Fruit fly (Drosophila melanogaster) whole organism, embryonic: Measurements from ENCODE around the gene RapGAP1.

Source experiments
- Abd-B ChIP-seq: fragments of 200-800 bp; sonication (Bioruptor generic); optimal IDR thresholded peaks from 2 replicates; lab custom pipeline; 2018; ENCODE audit warnings: missing biosample characterization, mild to moderate bottlenecking, missing genetic modification characterization, moderate library complexity
- Antp ChIP-seq: fragments of 200-800 bp; sonication (Bioruptor generic); optimal IDR thresholded peaks from 3 replicates; lab custom pipeline; 2016; ENCODE audit warnings: missing biosample characterization, missing genetic modification characterization
- Atf3 ChIP-seq: fragments of 200-800 bp; sonication (Bioruptor generic); optimal IDR thresholded peaks from 3 replicates; lab custom pipeline; 2016; ENCODE audit warnings: missing biosample characterization, missing genetic modification characterization
- CG1024 ChIP-seq: fragments of 200-800 bp; sonication (Bioruptor generic); IDR thresholded peaks from 2 replicates; pipeline ENCODE4 v1.3.6; 2022; ENCODE audit warnings: missing biosample characterization, missing genetic modification characterization
- CG10431 ChIP-seq: fragments of 200-800 bp; sonication (Bioruptor generic); optimal IDR thresholded peaks from 3 replicates; lab custom pipeline; 2018; ENCODE audit warnings: missing biosample characterization, mild to moderate bottlenecking, missing genetic modification characterization
- CG10543 ChIP-seq: fragments of 200-800 bp; sonication (Bioruptor generic); optimal IDR thresholded peaks from 3 replicates; lab custom pipeline; 2017; ENCODE audit warnings: missing biosample characterization, mild to moderate bottlenecking, missing genetic modification characterization, moderate library complexity
- CG10565 ChIP-seq: fragments of 200-800 bp; sonication (Bioruptor generic); optimal IDR thresholded peaks from 3 replicates; lab custom pipeline; 2016; ENCODE audit warnings: missing biosample characterization, mild to moderate bottlenecking, missing genetic modification characterization
- CG10979 ChIP-seq: fragments of 200-800 bp; sonication (Bioruptor generic); optimal IDR thresholded peaks from 2 replicates; lab custom pipeline; 2018; ENCODE audit warnings: missing biosample characterization, mild to moderate bottlenecking, missing genetic modification characterization, moderate library complexity
- CG12104 ChIP-seq: fragments of 200-800 bp; sonication (Bioruptor generic); optimal IDR thresholded peaks from 3 replicates; lab custom pipeline; 2016; ENCODE audit warnings: missing biosample characterization, missing genetic modification characterization
- CG12236 ChIP-seq: fragments of 200-800 bp; sonication (Bioruptor generic); optimal IDR thresholded peaks from 2 replicates; lab custom pipeline; 2016; ENCODE audit warnings: missing biosample characterization, missing genetic modification characterization
- CG1233 ChIP-seq: fragments of 200-800 bp; sonication (Bioruptor generic); optimal IDR thresholded peaks from 4 replicates; lab custom pipeline; 2018; ENCODE audit warnings: missing biosample characterization, mild to moderate bottlenecking, missing genetic modification characterization
- CG13424 ChIP-seq: fragments of 200-800 bp; sonication (Bioruptor generic); optimal IDR thresholded peaks from 2 replicates; lab custom pipeline; 2019; ENCODE audit warnings: missing biosample characterization, mild to moderate bottlenecking, missing genetic modification characterization, moderate library complexity
- CG14965 ChIP-seq: fragments of 200-800 bp; sonication (Bioruptor generic); optimal IDR thresholded peaks from 2 replicates; lab custom pipeline; 2016; ENCODE audit warnings: missing biosample characterization, missing genetic modification characterization, borderline replicate concordance
- CG17802 ChIP-seq: fragments of 200-800 bp; sonication (Bioruptor generic); optimal IDR thresholded peaks from 2 replicates; lab custom pipeline; 2018; ENCODE audit warnings: missing biosample characterization, mild to moderate bottlenecking, missing genetic modification characterization, moderate library complexity
- CG31441 ChIP-seq: fragments of 200-800 bp; sonication (Bioruptor generic); IDR thresholded peaks from 2 replicates; pipeline ENCODE4 v1.3.6; 2022; ENCODE audit warnings: missing biosample characterization, missing genetic modification characterization
- CG32532 ChIP-seq: fragments of 200-800 bp; sonication (Bioruptor generic); IDR thresholded peaks from 2 replicates; pipeline ENCODE4 v1.3.6; 2022; ENCODE audit warnings: missing biosample characterization, missing genetic modification characterization
- CG34422 ChIP-seq: fragments of 200-800 bp; sonication (Bioruptor generic); IDR thresholded peaks from 3 replicates; pipeline ENCODE4 v1.3.6; 2022; ENCODE audit warnings: missing biosample characterization, missing genetic modification characterization
- CG6254 ChIP-seq: fragments of 200-800 bp; sonication (Bioruptor generic); optimal IDR thresholded peaks from 3 replicates; lab custom pipeline; 2017; ENCODE audit warnings: mild to moderate bottlenecking, missing biosample characterization, missing genetic modification reagents, missing genetic modification characterization
- CG7372 ChIP-seq: fragments of 200-800 bp; sonication (Bioruptor generic); IDR thresholded peaks from 2 replicates; pipeline ENCODE4 v1.3.6; 2022; ENCODE audit warnings: missing biosample characterization, missing genetic modification characterization
- CG8281 ChIP-seq: fragments of 200-800 bp; sonication (Bioruptor generic); optimal IDR thresholded peaks from 2 replicates; lab custom pipeline; 2018; ENCODE audit warnings: missing biosample characterization, mild to moderate bottlenecking, missing genetic modification characterization, moderate library complexity
- CG8388 ChIP-seq: fragments of 200-800 bp; sonication (Bioruptor generic); optimal IDR thresholded peaks from 2 replicates; lab custom pipeline; 2019; ENCODE audit warnings: missing biosample characterization, mild to moderate bottlenecking, missing genetic modification characterization, moderate library complexity
- CG9437 ChIP-seq: fragments of 200-800 bp; sonication (Bioruptor generic); optimal IDR thresholded peaks from 2 replicates; lab custom pipeline; 2018; ENCODE audit warnings: missing biosample characterization, mild to moderate bottlenecking, missing genetic modification characterization
- D19A ChIP-seq: fragments of 200-800 bp; optimal IDR thresholded peaks from 3 replicates; lab custom pipeline; 2019; ENCODE audit warnings: missing biosample characterization, mild to moderate bottlenecking, missing genetic modification characterization, moderate library complexity
- E2f2 ChIP-seq: fragments of 200-800 bp; sonication (Bioruptor generic); IDR thresholded peaks from 2 replicates; pipeline ENCODE4 v1.3.6; 2022; ENCODE audit warnings: missing biosample characterization, missing genetic modification characterization
- HLH54F ChIP-seq: fragments of 200-800 bp; sonication (Bioruptor generic); optimal IDR thresholded peaks from 3 replicates; lab custom pipeline; 2016; ENCODE audit warnings: missing biosample characterization, missing genetic modification characterization
- Hand ChIP-seq: fragments of 200-800 bp; sonication (Bioruptor generic); optimal IDR thresholded peaks from 2 replicates; lab custom pipeline; 2017; ENCODE audit warnings: mild to moderate bottlenecking, missing biosample characterization, missing genetic modification reagents, missing genetic modification characterization
- MBD-R2 ChIP-seq: fragments of 200-800 bp; sonication (Bioruptor generic); IDR thresholded peaks from 2 replicates; pipeline ENCODE4 v1.3.6; 2022; ENCODE audit warnings: missing biosample characterization, missing genetic modification characterization
- Mad ChIP-seq: fragments of 200-800 bp; sonication (Bioruptor generic); optimal IDR thresholded peaks from 2 replicates; lab custom pipeline; 2016; ENCODE audit warnings: missing biosample characterization, missing genetic modification characterization
- Max ChIP-seq: fragments of 200-800 bp; sonication (Bioruptor generic); optimal IDR thresholded peaks from 2 replicates; lab custom pipeline; 2016; ENCODE audit warnings: missing biosample characterization, mild to moderate bottlenecking, missing genetic modification characterization
- Med ChIP-seq: fragments of 200-800 bp; sonication (Bioruptor generic); peaks from one replicate; lab custom pipeline; 2016; ENCODE audit warnings: missing biosample characterization, missing genetic modification characterization, mild to moderate bottlenecking, inconsistent platforms, moderate library complexity
- Nf-YB ChIP-seq: fragments of 200-800 bp; sonication (Bioruptor generic); optimal IDR thresholded peaks from 3 replicates; lab custom pipeline; 2019; ENCODE audit warnings: missing biosample characterization, mild to moderate bottlenecking, missing genetic modification characterization, moderate library complexity
- Ravus ChIP-seq: fragments of 200-800 bp; sonication (Bioruptor generic); IDR thresholded peaks from 2 replicates; pipeline ENCODE4 v1.3.6; 2022; ENCODE audit warnings: missing biosample characterization, missing genetic modification characterization
- Sox100B ChIP-seq: fragments of 200-800 bp; sonication (Bioruptor generic); optimal IDR thresholded peaks from 3 replicates; lab custom pipeline; 2018; ENCODE audit warnings: missing biosample characterization, mild to moderate bottlenecking, missing genetic modification characterization
- Sry-δ ChIP-seq: fragments of 200-800 bp; sonication (Bioruptor generic); optimal IDR thresholded peaks from 2 replicates; lab custom pipeline; 2016; ENCODE audit warnings: missing biosample characterization, missing genetic modification characterization
- YL-1 ChIP-seq: fragments of 200-800 bp; sonication (Bioruptor generic); optimal IDR thresholded peaks from 3 replicates; lab custom pipeline; 2017; ENCODE audit warnings: missing biosample characterization, mild to moderate bottlenecking, missing genetic modification characterization
- br ChIP-seq: fragments of >200 bp; optimal IDR thresholded peaks from 2 replicates; lab custom pipeline; 2017
- en ChIP-seq: fragments of 200-800 bp; sonication (Bioruptor generic); optimal IDR thresholded peaks from 2 replicates; lab custom pipeline; 2016; ENCODE audit warnings: missing biosample characterization, missing genetic modification characterization
- jing ChIP-seq: fragments of 200-800 bp; sonication (Bioruptor generic); optimal IDR thresholded peaks from 2 replicates; lab custom pipeline; 2018; ENCODE audit warnings: missing biosample characterization, mild to moderate bottlenecking, missing genetic modification characterization
- klu ChIP-seq: fragments of 200-800 bp; sonication (Bioruptor generic); IDR thresholded peaks from 2 replicates; pipeline ENCODE4 v1.3.6; 2022; ENCODE audit warnings: missing biosample characterization, missing genetic modification characterization
- phol ChIP-seq: fragments of 200-800 bp; sonication (Bioruptor generic); optimal IDR thresholded peaks from 3 replicates; lab custom pipeline; 2018; ENCODE audit warnings: missing biosample characterization, mild to moderate bottlenecking, missing genetic modification characterization, moderate library complexity
- ro ChIP-seq: fragments of 200-800 bp; sonication (Bioruptor generic); IDR thresholded peaks from 2 replicates; pipeline ENCODE4 v1.3.6; 2022; ENCODE audit warnings: missing biosample characterization, missing genetic modification characterization
- sim ChIP-seq: fragments of 200-800 bp; sonication (Bioruptor generic); IDR thresholded peaks from 2 replicates; pipeline ENCODE4 v1.3.6; 2022; ENCODE audit warnings: missing biosample characterization, missing genetic modification characterization
- slbo ChIP-seq: fragments of 200-800 bp; sonication (Bioruptor generic); IDR thresholded peaks from 2 replicates; pipeline ENCODE4 v1.3.6; 2022; ENCODE audit warnings: missing biosample characterization, missing genetic modification characterization
- sna ChIP-seq: fragments of 200-800 bp; sonication (Bioruptor generic); IDR thresholded peaks from 2 replicates; pipeline ENCODE4 v1.3.6; 2022; ENCODE audit warnings: missing biosample characterization, missing genetic modification characterization; ENCODE audit not compliant: partially characterized antibody
- ssp ChIP-seq: fragments of 200-800 bp; sonication (Bioruptor generic); IDR thresholded peaks from 2 replicates; pipeline ENCODE4 v1.3.6; 2022; ENCODE audit warnings: missing biosample characterization, missing genetic modification characterization
- stc ChIP-seq: fragments of 200-800 bp; sonication (Bioruptor generic); IDR thresholded peaks from 2 replicates; pipeline ENCODE4 v1.3.6; 2022; ENCODE audit warnings: missing biosample characterization, missing genetic modification characterization
- sug ChIP-seq: fragments of 200-800 bp; optimal IDR thresholded peaks from 2 replicates; lab custom pipeline; 2019; ENCODE audit warnings: missing biosample characterization, mild to moderate bottlenecking, missing genetic modification characterization, moderate library complexity
- tio ChIP-seq: fragments of 200-800 bp; sonication (Bioruptor generic); optimal IDR thresholded peaks from 2 replicates; lab custom pipeline; 2017; ENCODE audit warnings: missing biosample characterization, missing genetic modification characterization, inconsistent platforms
- tll ChIP-seq, 2 experiments: fragments of 200-800 bp in 1 of 2; fragments of >200 bp in 1 of 2; sonication (Bioruptor generic) in 1 of 2; optimal IDR thresholded peaks; 2 replicates each; lab custom pipeline; 2017 to 2019; ENCODE audit warnings: missing biosample characterization in 2 of 2, missing genetic modification characterization in 2 of 2, mild to moderate bottlenecking in 1 of 2, moderate library complexity in 1 of 2
- vfl ChIP-seq: fragments of 200-800 bp; sonication (Bioruptor generic); optimal IDR thresholded peaks from 2 replicates; lab custom pipeline; 2016; ENCODE audit warnings: missing biosample characterization, missing genetic modification characterization
- wdn ChIP-seq: fragments of 200-800 bp; sonication (Bioruptor generic); IDR thresholded peaks from 2 replicates; pipeline ENCODE4 v1.3.6; 2022; ENCODE audit warnings: missing biosample characterization, missing genetic modification characterization

Gene RapGAP1

dm6 chr2L:7495987-7496503 is 82.7 kb downstream of the RapGAP1 start, which contains the start of gene Ziz (continued):
- TF ChIP-seq CG12236 (no peak), Antp (GFP tag; lab: Kevin White, UChicago) (peak; percentile 2), Sry-δ (GFP tag; lab: Kevin White, UChicago) (peak; percentile 47), jing (GFP tag; lab: Kevin White, UChicago) (no peak), YL-1 (peak; percentile 20), sim (GFP tag; lab: Robert Waterston, UW) (no peak), ro (GFP tag; lab: Robert Waterston, UW) (no peak), CG13424 (tag; lab: Kevin White, UChicago) (peak; percentile 17), vfl (GFP tag; lab: Kevin White, UChicago) (peak; percentile 48), Nf-YB (peak; percentile 3), klu (no peak), phol (peak; percentile 61), CG10565 (GFP tag; lab: Kevin White, UChicago) (no peak), br (lab: Kevin White, UChicago) (no peak), Mad (GFP tag; lab: Kevin White, UChicago) (peak; percentile 51), ssp (GFP tag; lab: Robert Waterston, UW) (no peak), CG8281 (tag; lab: Kevin White, UChicago) (no peak), CG10431 (GFP tag; lab: Kevin White, UChicago) (no peak), Med (GFP tag; lab: Kevin White, UChicago) (peak; percentile 91), sug (tag; lab: Kevin White, UChicago) (peak; percentile 74), D19A (tag; lab: Kevin White, UChicago) (peak; percentile 32), slbo (GFP tag; lab: Robert Waterston, UW) (peak; percentile 53), E2f2 (peak; percentile 82), CG1024 (no peak), wdn (GFP tag; lab: Robert Waterston, UW) (no peak), HLH54F (GFP tag; lab: Kevin White, UChicago) (no peak), MBD-R2 (GFP tag; lab: Robert Waterston, UW) (peak; percentile 23; the same call in 1 of the 2 replicates), CG6254 (no peak), CG17802 (tag; lab: Kevin White, UChicago) (no peak), en (GFP tag; lab: Kevin White, UChicago) (no peak), Max (GFP tag; lab: Kevin White, UChicago) (no peak), CG31441 (GFP tag; lab: Robert Waterston, UW) (peak; percentile 36; the same call in 1 of the 2 replicates), stc (GFP tag; lab: Robert Waterston, UW) (0 out of 2 replicates have a peak, but pooled peaks have one; percentile 8), CG7372 (no peak), CG32532 (GFP tag; lab: Robert Waterston, UW) (peak; percentile 54), tll (GFP tag; optimal IDR thresholded peaks at IDR 0.05; lab: Kevin White, UChicago) (peak in 1 of 2 experiments; percentile 6), sna (no peak), Sox100B (no peak), tio (GFP tag; lab: Kevin White, UChicago) (no peak), Ravus (no peak), CG12104 (GFP tag; lab: Kevin White, UChicago) (no peak), CG8388 (GFP tag; lab: Kevin White, UChicago) (no peak), CG14965 (GFP tag; lab: Kevin White, UChicago) (no peak), CG10979 (peak; percentile 8), CG1233 (peak; percentile 9), CG9437 (no peak), CG10543 (GFP tag; lab: Kevin White, UChicago) (peak; percentile 63), CG34422 (GFP tag; lab: Robert Waterston, UW) (peak; percentile 68; the same call in 1 of the 3 replicates), Hand (GFP tag; lab: Kevin White, UChicago) (peak; percentile 59), Atf3 (GFP tag; lab: Kevin White, UChicago) (no peak), Abd-B (GFP tag; lab: Kevin White, UChicago) (peak; percentile 54)
